Worm (Caenorhabditis elegans) whole organism, late embryonic: ENCODE data around the gene tre-3.
A peak's percentile ranks its signal among the peaks of the same experiment; 100 is the strongest.

ENCODE experiments used
- C08G9.2 ChIP-seq: sonication (generic microtip); optimal IDR thresholded peaks from 2 replicates; lab custom pipeline; 2016; ENCODE audit warnings: mild to moderate bottlenecking, missing genetic modification characterization, moderate library complexity, missing compliant biosample characterization
- C38D4.7 ChIP-seq: fragments of 200-800 bp; sonication (Bioruptor generic); optimal IDR thresholded peaks from 2 replicates; lab custom pipeline; 2018; ENCODE audit warnings: mild to moderate bottlenecking, missing genetic modification characterization, moderate library complexity, missing compliant biosample characterization
- F13H6.1 ChIP-seq: sonication (generic microtip); optimal IDR thresholded peaks from 2 replicates; lab custom pipeline; 2016; ENCODE audit warnings: missing genetic modification characterization, missing compliant biosample characterization
- K09A11.1 ChIP-seq: sonication (generic microtip); optimal IDR thresholded peaks from 2 replicates; lab custom pipeline; 2017; ENCODE audit warnings: antibody characterized with exemption, mild to moderate bottlenecking, missing genetic modification characterization, missing compliant biosample characterization; ENCODE audit not compliant: insufficient read depth
- T23F11.4 ChIP-seq: fragments of 200-800 bp; sonication (Bioruptor generic); optimal IDR thresholded peaks from 2 replicates; lab custom pipeline; 2018; ENCODE audit warnings: mild to moderate bottlenecking, missing genetic modification characterization, missing compliant biosample characterization
- ahr-1 ChIP-seq: sonication (generic microtip); optimal IDR thresholded peaks from 2 replicates; lab custom pipeline; 2016; ENCODE audit warnings: missing genetic modification characterization, missing compliant biosample characterization
- ceh-14 ChIP-seq: sonication (generic microtip); optimal IDR thresholded peaks from 2 replicates; lab custom pipeline; 2016; ENCODE audit warnings: missing genotype, missing genetic modification characterization, missing compliant biosample characterization
- ceh-19 ChIP-seq: fragments of 200-800 bp; sonication (Bioruptor generic); optimal IDR thresholded peaks from 2 replicates; lab custom pipeline; 2018; ENCODE audit warnings: mild to moderate bottlenecking, missing genetic modification characterization, missing compliant biosample characterization
- ceh-24 ChIP-seq: sonication (generic microtip); optimal IDR thresholded peaks from 2 replicates; lab custom pipeline; 2016; ENCODE audit warnings: mild to moderate bottlenecking, missing genetic modification characterization, missing compliant biosample characterization
- ceh-30 ChIP-seq: fragments of 150-350 bp; optimal IDR thresholded peaks from 2 replicates; lab custom pipeline; 2014; ENCODE audit warnings: missing biosample characterization, missing genetic modification characterization
- ceh-31 ChIP-seq: sonication (generic microtip); optimal IDR thresholded peaks from 2 replicates; lab custom pipeline; 2016; ENCODE audit warnings: missing genetic modification characterization, missing compliant biosample characterization
- ceh-34 ChIP-seq: sonication (generic microtip); optimal IDR thresholded peaks from 2 replicates; lab custom pipeline; 2016; ENCODE audit warnings: mild to moderate bottlenecking, missing genetic modification characterization, missing compliant biosample characterization
- ceh-45 ChIP-seq: fragments of 200-800 bp; sonication (Bioruptor generic); IDR thresholded peaks from 2 replicates; pipeline ENCODE4 v1.3.6; 2022; ENCODE audit warnings: missing genetic modification reagents, missing genetic modification characterization, missing compliant biosample characterization
- fkh-6 ChIP-seq: sonication (generic microtip); optimal IDR thresholded peaks from 2 replicates; lab custom pipeline; 2016; ENCODE audit warnings: missing genetic modification characterization, missing compliant biosample characterization
- gmeb-2 ChIP-seq: sonication (generic microtip); optimal IDR thresholded peaks from 2 replicates; lab custom pipeline; 2016; ENCODE audit warnings: missing genetic modification characterization, inconsistent platforms, missing compliant biosample characterization
- hlh-13 ChIP-seq: fragments of 200-800 bp; sonication (Bioruptor generic); optimal IDR thresholded peaks from 2 replicates; lab custom pipeline; 2018; ENCODE audit warnings: mild to moderate bottlenecking, missing genetic modification characterization, missing compliant biosample characterization
- hlh-15 ChIP-seq: sonication (generic microtip); optimal IDR thresholded peaks from 2 replicates; lab custom pipeline; 2016; ENCODE audit warnings: missing genetic modification characterization, missing compliant biosample characterization
- hlh-30 ChIP-seq: sonication (generic microtip); optimal IDR thresholded peaks from 2 replicates; lab custom pipeline; 2017; ENCODE audit warnings: antibody characterized with exemption, missing genetic modification characterization, missing compliant biosample characterization; ENCODE audit not compliant: insufficient read depth
- lim-6 ChIP-seq: sonication (generic microtip); optimal IDR thresholded peaks from 2 replicates; lab custom pipeline; 2016; ENCODE audit warnings: missing genetic modification characterization, missing compliant biosample characterization
- lin-11 ChIP-seq: fragments of 200-800 bp; sonication (Bioruptor generic); optimal IDR thresholded peaks from 2 replicates; lab custom pipeline; 2018; ENCODE audit warnings: mild to moderate bottlenecking, missing genetic modification characterization, missing compliant biosample characterization
- madf-2 ChIP-seq: sonication (generic microtip); optimal IDR thresholded peaks from 2 replicates; lab custom pipeline; 2017; ENCODE audit warnings: missing genetic modification characterization, missing compliant biosample characterization
- mec-3 ChIP-seq: sonication (generic microtip); optimal IDR thresholded peaks from 2 replicates; lab custom pipeline; 2016; ENCODE audit warnings: borderline replicate concordance, missing genetic modification characterization, missing compliant biosample characterization
- nfya-1 ChIP-seq: sonication (generic microtip); optimal IDR thresholded peaks from 2 replicates; lab custom pipeline; 2017; ENCODE audit warnings: missing genetic modification characterization, mild to moderate bottlenecking, missing compliant biosample characterization, antibody characterized with exemption, moderate library complexity
- nhr-232 ChIP-seq: sonication (generic microtip); optimal IDR thresholded peaks from 2 replicates; lab custom pipeline; 2016; ENCODE audit warnings: missing genetic modification characterization, missing compliant biosample characterization
- npax-4 ChIP-seq: sonication (generic microtip); optimal IDR thresholded peaks from 2 replicates; lab custom pipeline; 2016; ENCODE audit warnings: missing genetic modification characterization, missing compliant biosample characterization
- odd-2 ChIP-seq: sonication (generic microtip); optimal IDR thresholded peaks from 2 replicates; lab custom pipeline; 2017; ENCODE audit warnings: antibody characterized with exemption, mild to moderate bottlenecking, missing genetic modification characterization, missing compliant biosample characterization
- pag-3 ChIP-seq: sonication (generic microtip); optimal IDR thresholded peaks from 2 replicates; lab custom pipeline; 2016; ENCODE audit warnings: missing compliant biosample characterization, missing genetic modification characterization, borderline replicate concordance
- rnt-1 ChIP-seq: sonication (generic microtip); optimal IDR thresholded peaks from 2 replicates; lab custom pipeline; 2016; ENCODE audit warnings: missing genetic modification characterization, missing compliant biosample characterization
- sdc-2 ChIP-seq: sonication (generic microtip); optimal IDR thresholded peaks from 2 replicates; lab custom pipeline; 2016; ENCODE audit warnings: missing genotype, missing genetic modification characterization, missing compliant biosample characterization
- tbx-2 ChIP-seq: sonication (generic microtip); optimal IDR thresholded peaks from 2 replicates; lab custom pipeline; 2016; ENCODE audit warnings: missing genetic modification characterization, missing compliant biosample characterization
- ttx-3 ChIP-seq: sonication (generic microtip); optimal IDR thresholded peaks from 2 replicates; lab custom pipeline; 2016; ENCODE audit warnings: missing genetic modification reagents, missing genetic modification characterization, missing compliant biosample characterization
- unc-42 ChIP-seq: sonication (generic microtip); optimal IDR thresholded peaks from 2 replicates; lab custom pipeline; 2016; ENCODE audit warnings: missing genotype, missing genetic modification characterization, missing compliant biosample characterization
- unc-55 ChIP-seq: sonication (generic microtip); optimal IDR thresholded peaks from 2 replicates; lab custom pipeline; 2017; ENCODE audit warnings: missing biosample characterization, missing genetic modification reagents, missing genetic modification characterization
- zip-5 ChIP-seq: sonication (generic microtip); optimal IDR thresholded peaks from 2 replicates; lab custom pipeline; 2016; ENCODE audit warnings: missing genetic modification characterization, missing compliant biosample characterization
- ztf-16 ChIP-seq: sonication (generic microtip); optimal IDR thresholded peaks from 2 replicates; lab custom pipeline; 2017; ENCODE audit warnings: missing genetic modification characterization, missing compliant biosample characterization

The tre-3 gene

ce11 chrV:11706353-11706752 is 9.3 kb downstream of the tre-3 start:
- TF ChIP-seq pag-3 (no peak), ahr-1 (tag; lab: Kevin White, UChicago) (no peak), ceh-31 (tag; lab: Kevin White, UChicago) (no peak), tbx-2 (tag; lab: Kevin White, UChicago) (no peak), hlh-15 (tag; lab: Kevin White, UChicago) (no peak), npax-4 (tag; lab: Kevin White, UChicago) (no peak), ztf-16 (tag; lab: Kevin White, UChicago) (no peak), ceh-30 (tag; lab: Kevin White, UChicago) (no peak), madf-2 (no peak), nhr-232 (tag; lab: Kevin White, UChicago) (no peak), ceh-19 (GFP tag; lab: Kevin White, UChicago) (no peak), ceh-14 (tag; lab: Kevin White, UChicago) (no peak), hlh-30 (tag; lab: Kevin White, UChicago) (no peak)

DNA sequence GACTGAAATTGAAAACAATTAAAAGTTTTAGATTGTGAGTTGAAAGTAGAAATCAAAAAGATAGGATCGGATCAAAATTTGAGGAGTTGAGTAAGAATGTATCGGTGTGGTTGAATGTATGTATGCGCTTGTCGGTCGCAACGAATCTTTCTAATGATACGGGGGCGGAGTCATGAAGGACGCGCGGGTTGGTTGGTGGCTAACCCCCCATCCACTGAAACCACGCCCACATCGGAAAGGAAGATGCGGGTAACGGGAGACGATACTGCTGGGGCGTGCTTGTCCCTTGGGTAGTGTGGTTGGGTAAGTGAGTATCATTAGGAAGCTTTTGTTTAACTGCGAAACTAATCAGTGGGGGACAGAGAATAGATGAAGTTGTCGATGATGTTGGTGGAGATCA is 10.3 kb downstream of the tre-3 start, which contains the start of gene ceh-32:
TSS of gene ceh-32 (minus strand) at position 2 of the 400 bp plus-strand sequence.
- no peak for TF ChIP-seq unc-42 (tag; lab: Kevin White, UChicago)
- no peak for TF ChIP-seq unc-55 (GFP tag; lab: Kevin White, UChicago)
- no peak for TF ChIP-seq rnt-1 (tag; lab: Kevin White, UChicago)
- TF ChIP-seq C38D4.7 (GFP tag; lab: Kevin White, UChicago), result no peak
- no peak for TF ChIP-seq odd-2
- peak; percentile 80 for TF ChIP-seq nfya-1 (tag; lab: Kevin White, UChicago)
- no peak for TF ChIP-seq fkh-6 (tag; lab: Kevin White, UChicago)
- no peak for TF ChIP-seq lim-6 (tag; lab: Kevin White, UChicago)

DNA sequence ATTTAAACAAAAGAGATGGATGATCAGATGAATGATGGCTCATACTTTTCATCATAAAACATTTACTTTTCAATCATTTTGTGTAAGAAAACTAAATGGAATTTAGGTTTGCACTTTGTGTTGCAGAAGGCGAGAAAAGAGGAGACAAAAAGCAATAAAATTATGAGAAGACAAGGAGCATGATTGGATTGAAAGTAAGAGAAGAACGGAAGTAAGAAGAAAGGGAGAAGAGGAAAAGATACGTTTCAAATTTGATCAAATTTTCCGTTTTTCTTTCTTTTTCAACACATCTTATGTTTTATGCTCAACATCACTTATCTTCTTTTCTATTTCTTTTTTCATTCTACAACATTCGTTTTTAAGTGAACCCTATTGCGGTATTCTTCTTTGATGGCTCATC is 11.0 kb downstream of the tre-3 start:
- TF ChIP-seq unc-42 (tag; lab: Kevin White, UChicago) (peak; percentile 66), npax-4 (tag; lab: Kevin White, UChicago) (no peak)

ce11 chrV:11697482-11697881 is 18.2 kb downstream of the tre-3 start:
- TF ChIP-seq unc-42 (tag; lab: Kevin White, UChicago), result peak; percentile 85
- no peak for TF ChIP-seq T23F11.4 (GFP tag; lab: Kevin White, UChicago)
- TF ChIP-seq F13H6.1 (tag; lab: Kevin White, UChicago), result no peak
- no peak for TF ChIP-seq nfya-1 (tag; lab: Kevin White, UChicago)

DNA sequence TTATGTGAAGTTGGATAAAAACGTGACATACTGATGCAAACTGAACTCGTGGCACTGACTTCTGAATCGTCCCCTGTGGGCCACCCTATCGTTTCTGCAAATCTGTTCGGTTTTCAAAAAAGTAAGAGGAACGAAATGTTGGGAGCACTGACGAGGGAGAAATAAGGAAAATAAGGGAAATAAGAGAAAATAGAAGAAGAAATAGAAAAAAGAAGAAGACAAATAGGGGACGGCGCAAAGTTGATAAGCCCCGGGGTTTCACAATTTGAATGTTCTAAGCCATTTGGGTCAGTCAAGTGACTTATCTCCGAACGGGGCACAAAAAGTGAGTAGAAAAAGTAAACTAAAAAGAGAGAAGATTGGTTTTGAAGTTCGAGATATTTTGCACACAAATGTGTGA is 20.1 kb downstream of the tre-3 start, which contains the start of gene W05E10.5:
TSS of gene W05E10.5 (minus strand) at position 101 of the 400 bp plus-strand sequence.
- TF ChIP-seq C08G9.2 (tag; lab: Kevin White, UChicago), result no peak
- TF ChIP-seq madf-2, result no peak
- TF ChIP-seq ceh-34, result no peak
- TF ChIP-seq hlh-13 (GFP tag; lab: Kevin White, UChicago), result no peak
- no peak for TF ChIP-seq unc-42 (tag; lab: Kevin White, UChicago)
- no peak for TF ChIP-seq ttx-3
- no peak for TF ChIP-seq mec-3 (tag; lab: Kevin White, UChicago)
- no peak for TF ChIP-seq ceh-45
- TF ChIP-seq nhr-232 (tag; lab: Kevin White, UChicago), result no peak
- no peak for TF ChIP-seq lin-11
- TF ChIP-seq gmeb-2 (tag; lab: Kevin White, UChicago), result no peak
- no peak for TF ChIP-seq ceh-24 (tag; lab: Kevin White, UChicago)
- no peak for TF ChIP-seq ceh-14 (tag; lab: Kevin White, UChicago)
- no peak for TF ChIP-seq zip-5 (tag; lab: Kevin White, UChicago)
- TF ChIP-seq ceh-30 (tag; lab: Kevin White, UChicago), result no peak
- no peak for TF ChIP-seq C38D4.7 (GFP tag; lab: Kevin White, UChicago)
- TF ChIP-seq rnt-1 (tag; lab: Kevin White, UChicago), result no peak
- TF ChIP-seq K09A11.1 (tag; lab: Kevin White, UChicago), result no peak
- TF ChIP-seq sdc-2 (tag; lab: Kevin White, UChicago), result no peak
